Worm (Caenorhabditis elegans): ENCODE measurements around the gene set-22.
A peak's percentile ranks its signal among the peaks of the same experiment; 100 is the strongest.

Gene set-22

ce11 chrV:10468190-10468589 is 31.5 kb downstream of the set-22 start, which contains the start of gene egl-9 (continued):
- TF ChIP-seq lin-13 (GFP tag; optimal IDR thresholded peaks at IDR 0.05) (peak; percentile 3), dmd-6 (GFP tag; IDR thresholded peaks at IDR 0.05) (peak; percentile 91), nhr-102 (tag; optimal IDR thresholded peaks at IDR 0.05) (peak; percentile 7), unc-62 (GFP tag; optimal IDR thresholded peaks at IDR 0.05 in 1 of 2) (peak in 1 of 2 experiments; percentile 24), unc-62 (tag; optimal IDR thresholded peaks at IDR 0.05) (no peak), ama-1 (optimal IDR thresholded peaks at IDR 0.05) (peak; percentile 59), tra-1 (GFP tag; IDR thresholded peaks at IDR 0.05) (peak; percentile 31; the same call in 1 of the 2 replicates), lin-1 (GFP tag; IDR thresholded peaks at IDR 0.05) (0 out of 2 replicates have a peak, but pooled peaks have one; percentile 15), zfp-3 (GFP tag; conservative IDR thresholded peaks at IDR 0.05) (peak; percentile 56), mdt-29 (GFP tag; IDR thresholded peaks at IDR 0.05) (peak; percentile 33; the same call in 1 of the 2 replicates), lir-3 (tag; optimal IDR thresholded peaks at IDR 0.05) (no peak), hlh-30 (tag; optimal IDR thresholded peaks at IDR 0.05; ENCODE audit: insufficient read depth) (peak; percentile 85), F37D6.2 (tag; optimal IDR thresholded peaks at IDR 0.05) (no peak), lin-29 (GFP tag; IDR thresholded peaks at IDR 0.05) (no peak)

- no peak for TF ChIP-seq T20F7.1 (GFP tag; optimal IDR thresholded peaks at IDR 0.05)
- peak in 1 of 2 experiments; percentile 55 for TF ChIP-seq daf-16 (GFP tag; optimal IDR thresholded peaks at IDR 0.05)
- TF ChIP-seq daf-16 (tag; optimal IDR thresholded peaks at IDR 0.05): no peak
- peak in 1 of 2 experiments; percentile 95 for TF ChIP-seq unc-62 (GFP tag; optimal IDR thresholded peaks at IDR 0.05 in 1 of 2)
- TF ChIP-seq unc-62 (tag; optimal IDR thresholded peaks at IDR 0.05): no peak
Observed at ce11 chrV:10468709-10469108, 32.0 kb downstream of the set-22 start.

ce11 chrV:10469845-10470244 is 33.1 kb downstream of the set-22 start:
- peak; percentile 92 for TF ChIP-seq aha-1 (tag)
- no peak for TF ChIP-seq Y48G9A.11 (GFP tag; IDR thresholded peaks at IDR 0.05)

ce11 chrV:10471007-10471406 is 34.3 kb downstream of the set-22 start:
- peak in 1 of 2 experiments; percentile 23 for TF ChIP-seq hif-1 (tag; optimal IDR thresholded peaks at IDR 0.05)
- no peak for TF ChIP-seq dve-1 (tag; optimal IDR thresholded peaks at IDR 0.05; ENCODE audit: insufficient read depth)
- no peak for TF ChIP-seq ZK546.5 (tag; optimal IDR thresholded peaks at IDR 0.05)
- 0 out of 2 replicates have a peak, but pooled peaks have one; percentile 25 for TF ChIP-seq zfp-3 (GFP tag; conservative IDR thresholded peaks at IDR 0.05)
- TF ChIP-seq tag-97 (GFP tag; IDR thresholded peaks at IDR 0.05): no peak
- TF ChIP-seq Y75B8A.6 (GFP tag; IDR thresholded peaks at IDR 0.05): 0 out of 2 replicates have a peak, but pooled peaks have one; percentile 6
- no peak for TF ChIP-seq fos-1 (tag; optimal IDR thresholded peaks at IDR 0.05)
- TF ChIP-seq ama-1 (optimal IDR thresholded peaks at IDR 0.05): peak; percentile 46
- 0 out of 2 replicates have a peak, but pooled peaks have one; percentile 31 for TF ChIP-seq F26F4.8 (GFP tag; conservative IDR thresholded peaks at IDR 0.05)
- TF ChIP-seq aha-1 (tag): peak; percentile 97
- no peak for TF ChIP-seq Y48G9A.11 (GFP tag; IDR thresholded peaks at IDR 0.05)
- no peak for TF ChIP-seq ceh-44 (GFP tag; IDR thresholded peaks at IDR 0.05)
- no peak for TF ChIP-seq nhr-42 (GFP tag; IDR thresholded peaks at IDR 0.05)
- no peak for TF ChIP-seq Y105C5A.15 (GFP tag; IDR thresholded peaks at IDR 0.05)
- TF ChIP-seq rbr-2 (tag; optimal IDR thresholded peaks at IDR 0.05): no peak
- TF ChIP-seq unc-62 (GFP tag; optimal IDR thresholded peaks at IDR 0.05 in 1 of 2): no peak
- no peak for TF ChIP-seq unc-62 (tag; optimal IDR thresholded peaks at IDR 0.05)
- TF ChIP-seq mdt-29 (GFP tag; IDR thresholded peaks at IDR 0.05): no peak

ce11 chrV:10472901-10473774 is 36.4 kb downstream of the set-22 start:
- TF ChIP-seq egl-27 (tag; optimal IDR thresholded peaks at IDR 0.05) (no peak), vab-7 (GFP tag; IDR thresholded peaks at IDR 0.05) (no peak), lin-15B (tag; optimal IDR thresholded peaks at IDR 0.05) (no peak), nhr-237 (tag; optimal IDR thresholded peaks at IDR 0.05) (no peak), snpc-1.2 (GFP tag; IDR thresholded peaks at IDR 0.05) (no peak), mdt-29 (GFP tag; IDR thresholded peaks at IDR 0.05) (no peak), nhr-25 (tag; optimal IDR thresholded peaks at IDR 0.05; ENCODE audit: borderline replicate concordance, insufficient read depth) (no peak), gei-8 (GFP tag; optimal IDR thresholded peaks at IDR 0.05) (no peak), nhr-102 (tag; optimal IDR thresholded peaks at IDR 0.05) (no peak), rbr-2 (tag; optimal IDR thresholded peaks at IDR 0.05) (no peak), hmg-1.1 (GFP tag; IDR thresholded peaks at IDR 0.05) (no peak), nhr-28 (tag; optimal IDR thresholded peaks at IDR 0.05) (peak; percentile 0), zfp-3 (GFP tag; conservative IDR thresholded peaks at IDR 0.05) (no peak), dmd-6 (GFP tag; IDR thresholded peaks at IDR 0.05) (no peak), nhr-48 (tag; optimal IDR thresholded peaks at IDR 0.05) (no peak), zip-11 (GFP tag; IDR thresholded peaks at IDR 0.05) (no peak)
